ENCODE assay signal across 1 worm cellular context in genomic region chrII:10174338-10174737, ce11.
TF ChIP-seq lines count a peak whose summit lies in the region.

Gene F33H1.4 (plus strand): TSS chrII:10174648.

TF ChIP-seq in whole organism, L4 larva, 104 proteins besides CTCF, POLR2A, EP300 and RAD21 (continued from another document):
- no peak for TF ChIP-seq fos-1 (tag; optimal IDR thresholded peaks at IDR 0.05; lab: Kevin White, UChicago)
- no peak for TF ChIP-seq D1046.2 (GFP tag; IDR thresholded peaks at IDR 0.05; lab: Robert Waterston, UW)
- 0 out of 2 replicates have a peak, but pooled peaks have one; percentile 15 for TF ChIP-seq nhr-42 (GFP tag; IDR thresholded peaks at IDR 0.05; lab: Robert Waterston, UW)
- peak; percentile 57 for TF ChIP-seq ama-1 (optimal IDR thresholded peaks at IDR 0.05; lab: Kevin White, UChicago)
- TF ChIP-seq lim-7 (GFP tag; IDR thresholded peaks at IDR 0.05; lab: Robert Waterston, UW), result no peak
- no peak for TF ChIP-seq lin-1 (GFP tag; IDR thresholded peaks at IDR 0.05; lab: Robert Waterston, UW)
- TF ChIP-seq spr-3 (GFP tag; optimal IDR thresholded peaks at IDR 0.05; lab: Kevin White, UChicago), result no peak
- TF ChIP-seq arid-1 (GFP tag; conservative IDR thresholded peaks at IDR 0.05; lab: Robert Waterston, UW), result peak; percentile 62; the same call in 1 of the 2 replicates
- no peak for TF ChIP-seq dmd-9 (GFP tag; IDR thresholded peaks at IDR 0.05; lab: Robert Waterston, UW)
- no peak for TF ChIP-seq mxl-3 (GFP tag; optimal IDR thresholded peaks at IDR 0.05; lab: Kevin White, UChicago)
- no peak for TF ChIP-seq dmd-8 (GFP tag; IDR thresholded peaks at IDR 0.05; lab: Robert Waterston, UW)
- peak; percentile 21 for TF ChIP-seq nhr-48 (tag; optimal IDR thresholded peaks at IDR 0.05; lab: Kevin White, UChicago)
- TF ChIP-seq lin-38 (GFP tag; IDR thresholded peaks at IDR 0.05; lab: Robert Waterston, UW), result peak; percentile 57; the same call in 1 of the 2 replicates
- TF ChIP-seq ceh-82 (tag; optimal IDR thresholded peaks at IDR 0.05; lab: Kevin White, UChicago), result no peak
- TF ChIP-seq hmg-1.1 (GFP tag; IDR thresholded peaks at IDR 0.05; lab: Robert Waterston, UW), result peak; percentile 74
- TF ChIP-seq lin-15B (tag; optimal IDR thresholded peaks at IDR 0.05; lab: Kevin White, UChicago), result no peak
